Fruit fly (Drosophila melanogaster) whole organism, embryonic: ENCODE data around the gene CG13658.

ENCODE experiments used
- Adf1 ChIP-seq: fragments of 200-800 bp; sonication (Bioruptor generic); IDR thresholded peaks from 2 replicates; pipeline ENCODE4 v1.3.6; 2022; ENCODE audit warnings: missing biosample characterization, missing genetic modification characterization
- CG10209 ChIP-seq: fragments of 200-800 bp; sonication (Bioruptor generic); optimal IDR thresholded peaks from 3 replicates; lab custom pipeline; 2017; ENCODE audit warnings: missing biosample characterization, mild to moderate bottlenecking, missing genetic modification characterization, missing genetic modification reagents
- CG10462 ChIP-seq: fragments of 200-800 bp; sonication (Bioruptor generic); optimal IDR thresholded peaks from 2 replicates; lab custom pipeline; 2016; ENCODE audit warnings: missing biosample characterization, missing genetic modification characterization
- CG10979 ChIP-seq: fragments of 200-800 bp; sonication (Bioruptor generic); optimal IDR thresholded peaks from 2 replicates; lab custom pipeline; 2018; ENCODE audit warnings: missing biosample characterization, mild to moderate bottlenecking, missing genetic modification characterization, moderate library complexity
- CG12769 ChIP-seq: fragments of 200-800 bp; sonication (Bioruptor generic); optimal IDR thresholded peaks from 2 replicates; lab custom pipeline; 2019; ENCODE audit warnings: missing biosample characterization, mild to moderate bottlenecking, missing genetic modification characterization, moderate library complexity
- CG14710 ChIP-seq: fragments of 200-800 bp; sonication (Bioruptor generic); optimal IDR thresholded peaks from 3 replicates; lab custom pipeline; 2019; ENCODE audit warnings: missing biosample characterization, mild to moderate bottlenecking, missing genetic modification characterization, moderate library complexity
- CG16863 ChIP-seq: fragments of 200-800 bp; sonication (Bioruptor generic); optimal IDR thresholded peaks from 3 replicates; lab custom pipeline; 2016; ENCODE audit warnings: missing biosample characterization, missing genetic modification characterization
- CG17829 ChIP-seq: fragments of 200-800 bp; optimal IDR thresholded peaks from 2 replicates; lab custom pipeline; 2019; ENCODE audit warnings: missing biosample characterization, mild to moderate bottlenecking, missing genetic modification characterization, moderate library complexity
- CG17912 ChIP-seq: fragments of 200-800 bp; sonication (Bioruptor generic); optimal IDR thresholded peaks from 2 replicates; lab custom pipeline; 2018; ENCODE audit warnings: missing biosample characterization, mild to moderate bottlenecking, missing genetic modification characterization
- CG18476 ChIP-seq: fragments of 200-800 bp; sonication (Bioruptor generic); optimal IDR thresholded peaks from 2 replicates; lab custom pipeline; 2016; ENCODE audit warnings: missing biosample characterization, mild to moderate bottlenecking, missing genetic modification characterization
- CG18599 ChIP-seq: fragments of 200-800 bp; sonication (Bioruptor generic); optimal IDR thresholded peaks from 3 replicates; lab custom pipeline; 2017; ENCODE audit warnings: missing biosample characterization, missing genetic modification characterization, mild to moderate bottlenecking, moderate library complexity, missing genetic modification reagents
- CG2712 ChIP-seq: fragments of 200-800 bp; optimal IDR thresholded peaks from 3 replicates; lab custom pipeline; 2019; ENCODE audit warnings: missing biosample characterization, mild to moderate bottlenecking, missing genetic modification characterization, moderate library complexity
- CG31441 ChIP-seq: fragments of 200-800 bp; sonication (Bioruptor generic); IDR thresholded peaks from 2 replicates; pipeline ENCODE4 v1.3.6; 2022; ENCODE audit warnings: missing biosample characterization, missing genetic modification characterization
- CG32772 ChIP-seq: fragments of 200-800 bp; sonication (Bioruptor generic); IDR thresholded peaks from 2 replicates; pipeline ENCODE4 v1.3.6; 2022; ENCODE audit warnings: missing biosample characterization, missing genetic modification characterization
- CG34224 ChIP-seq: fragments of 200-800 bp; sonication (Bioruptor generic); IDR thresholded peaks from 3 replicates; pipeline ENCODE4 v1.3.6; 2022; ENCODE audit warnings: missing biosample characterization, missing genetic modification characterization; ENCODE audit not compliant: partially characterized antibody
- CG3838 ChIP-seq: fragments of 200-800 bp; sonication (Bioruptor generic); optimal IDR thresholded peaks from 3 replicates; lab custom pipeline; 2016; ENCODE audit warnings: missing biosample characterization, missing genetic modification characterization
- CG6272 ChIP-seq: fragments of 200-800 bp; sonication (Bioruptor generic); IDR thresholded peaks from 2 replicates; pipeline ENCODE4 v1.3.6; 2022; ENCODE audit warnings: missing biosample characterization, missing genetic modification characterization
- CG7786 ChIP-seq: fragments of 200-800 bp; sonication (Bioruptor generic); optimal IDR thresholded peaks from 2 replicates; lab custom pipeline; 2016; ENCODE audit warnings: missing biosample characterization, missing genetic modification characterization
- CG9932 ChIP-seq: fragments of 200-800 bp; sonication (Bioruptor generic); IDR thresholded peaks from 2 replicates; pipeline ENCODE4 v1.3.6; 2022; ENCODE audit warnings: missing biosample characterization, missing genetic modification characterization
- Camta ChIP-seq: fragments of 200-800 bp; sonication (Bioruptor generic); optimal IDR thresholded peaks from 2 replicates; lab custom pipeline; 2016; ENCODE audit warnings: missing biosample characterization, missing genetic modification characterization
- D19B ChIP-seq: fragments of 200-800 bp; sonication (Bioruptor generic); optimal IDR thresholded peaks from 2 replicates; lab custom pipeline; 2017; ENCODE audit warnings: missing biosample characterization, mild to moderate bottlenecking, missing genetic modification characterization
- Ets65A ChIP-seq: fragments of 200-800 bp; sonication (Bioruptor generic); peaks from one replicate; lab custom pipeline; 2016; ENCODE audit warnings: missing biosample characterization, missing genetic modification characterization
- HmgD ChIP-seq: fragments of 200-800 bp; sonication (Bioruptor generic); optimal IDR thresholded peaks from 3 replicates; lab custom pipeline; 2016; ENCODE audit warnings: missing biosample characterization, missing genetic modification characterization
- Jarid2 ChIP-seq: fragments of 200-800 bp; sonication (Bioruptor generic); optimal IDR thresholded peaks from 3 replicates; lab custom pipeline; 2017; ENCODE audit warnings: mild to moderate bottlenecking, missing biosample characterization, missing genetic modification reagents, missing genetic modification characterization
- Max ChIP-seq: fragments of 200-800 bp; sonication (Bioruptor generic); optimal IDR thresholded peaks from 2 replicates; lab custom pipeline; 2016; ENCODE audit warnings: missing biosample characterization, mild to moderate bottlenecking, missing genetic modification characterization
- Mrtf ChIP-seq: fragments of 200-800 bp; sonication (Bioruptor generic); IDR thresholded peaks from 3 replicates; pipeline ENCODE4 v1.3.6; 2022; ENCODE audit warnings: missing biosample characterization, missing genetic modification characterization
- Sin3A ChIP-seq: fragments of >200 bp; optimal IDR thresholded peaks from 2 replicates; lab custom pipeline; 2018
- dmrt99B ChIP-seq: fragments of 200-800 bp; sonication (Bioruptor generic); optimal IDR thresholded peaks from 2 replicates; lab custom pipeline; 2018; ENCODE audit warnings: missing biosample characterization, mild to moderate bottlenecking, missing genetic modification characterization, moderate library complexity
- exex ChIP-seq: fragments of 200-800 bp; sonication (Bioruptor generic); optimal IDR thresholded peaks from 4 replicates; lab custom pipeline; 2018; ENCODE audit warnings: missing biosample characterization, mild to moderate bottlenecking, missing genetic modification characterization, moderate library complexity
- fd102C ChIP-seq: fragments of 200-800 bp; sonication (Bioruptor generic); optimal IDR thresholded peaks from 2 replicates; lab custom pipeline; 2018; ENCODE audit warnings: missing biosample characterization, mild to moderate bottlenecking, missing genetic modification characterization, moderate library complexity
- maf-S ChIP-seq: fragments of 200-800 bp; sonication (Bioruptor generic); optimal IDR thresholded peaks from 2 replicates; lab custom pipeline; 2016; ENCODE audit warnings: missing biosample characterization, missing genetic modification characterization
- ranshi ChIP-seq: fragments of 200-800 bp; sonication (Bioruptor generic); IDR thresholded peaks from 2 replicates; pipeline ENCODE4 v1.3.6; 2022; ENCODE audit warnings: missing biosample characterization, missing genetic modification characterization
- slbo ChIP-seq: fragments of 200-800 bp; sonication (Bioruptor generic); IDR thresholded peaks from 2 replicates; pipeline ENCODE4 v1.3.6; 2022; ENCODE audit warnings: missing biosample characterization, missing genetic modification characterization
- so ChIP-seq: fragments of 200-800 bp; sonication (Bioruptor generic); IDR thresholded peaks from 3 replicates; pipeline ENCODE4 v1.3.6; 2022; ENCODE audit warnings: missing biosample characterization, missing genetic modification characterization
- sug ChIP-seq: fragments of 200-800 bp; optimal IDR thresholded peaks from 2 replicates; lab custom pipeline; 2019; ENCODE audit warnings: missing biosample characterization, mild to moderate bottlenecking, missing genetic modification characterization, moderate library complexity
- tap ChIP-seq: fragments of 200-800 bp; optimal IDR thresholded peaks from 3 replicates; lab custom pipeline; 2019; ENCODE audit warnings: missing biosample characterization, mild to moderate bottlenecking, missing genetic modification characterization, moderate library complexity
- wdn ChIP-seq: fragments of 200-800 bp; sonication (Bioruptor generic); IDR thresholded peaks from 2 replicates; pipeline ENCODE4 v1.3.6; 2022; ENCODE audit warnings: missing biosample characterization, missing genetic modification characterization
- zfh2 ChIP-seq: fragments of 200-800 bp; sonication (Bioruptor generic); optimal IDR thresholded peaks from 2 replicates; lab custom pipeline; 2016; ENCODE audit warnings: missing biosample characterization, missing genetic modification characterization

Gene CG13658

dm6 chr3R:25295320-25296020, 8.2 kb downstream of the CG13658 start, which contains the start of gene CG31102 (continued):
- no peak for TF ChIP-seq CG6272
- TF ChIP-seq CG7786: no peak
- no peak for TF ChIP-seq Mrtf (GFP tag; lab: Robert Waterston, UW)
- TF ChIP-seq Ets65A (GFP tag; lab: Kevin White, UChicago): peak; percentile 58
- no peak for TF ChIP-seq fd102C (GFP tag; lab: Kevin White, UChicago)
- no peak for TF ChIP-seq CG10209 (GFP tag; lab: Kevin White, UChicago)
- no peak for TF ChIP-seq Sin3A (lab: Kevin White, UChicago)
- no peak for TF ChIP-seq tap (tag; lab: Kevin White, UChicago)
- no peak for TF ChIP-seq Camta (GFP tag; lab: Kevin White, UChicago)
- TF ChIP-seq CG10979 (tag; lab: Kevin White, UChicago): no peak
- no peak for TF ChIP-seq slbo (GFP tag; lab: Robert Waterston, UW)
- TF ChIP-seq CG16863 (GFP tag; lab: Kevin White, UChicago): no peak
- TF ChIP-seq CG10462: no peak
- TF ChIP-seq dmrt99B: peak; percentile 1
- TF ChIP-seq wdn (GFP tag; lab: Robert Waterston, UW): no peak
- TF ChIP-seq ranshi (GFP tag; lab: Robert Waterston, UW): no peak
- TF ChIP-seq Jarid2 (GFP tag; lab: Kevin White, UChicago): peak; percentile 16
- no peak for TF ChIP-seq CG17912 (GFP tag; lab: Kevin White, UChicago)
- TF ChIP-seq CG31441 (GFP tag; lab: Robert Waterston, UW): 0 out of 2 replicates have a peak, but pooled peaks have one; percentile 36
- no peak for TF ChIP-seq Adf1 (GFP tag; lab: Robert Waterston, UW)
- TF ChIP-seq CG32772 (GFP tag; lab: Robert Waterston, UW): no peak
- peak; percentile 13 for TF ChIP-seq CG18599
- TF ChIP-seq Max (GFP tag; lab: Kevin White, UChicago): no peak
- no peak for TF ChIP-seq CG17829
- no peak for TF ChIP-seq CG14710
- peak; percentile 80 for TF ChIP-seq CG12769
- no peak for TF ChIP-seq CG2712
- no peak for TF ChIP-seq HmgD
- no peak for TF ChIP-seq CG9932
- no peak for TF ChIP-seq CG3838 (GFP tag; lab: Kevin White, UChicago)
- TF ChIP-seq D19B (GFP tag; lab: Kevin White, UChicago): no peak
- peak; percentile 53 for TF ChIP-seq sug (tag; lab: Kevin White, UChicago)
- no peak for TF ChIP-seq so (GFP tag; lab: Robert Waterston, UW)
- no peak for TF ChIP-seq CG18476 (GFP tag; lab: Kevin White, UChicago)
- no peak for TF ChIP-seq zfh2 (GFP tag; lab: Kevin White, UChicago)

dm6 chr3R:25297678-25298077, 10.4 kb downstream of the CG13658 start, which contains the start of gene CG31097:
CG31097 (minus strand) TSS chr3R:25297778.
- TF ChIP-seq maf-S (GFP tag; lab: Kevin White, UChicago) (no peak), exex (tag; lab: Kevin White, UChicago) (peak; percentile 4)
- TF ChIP-seq, all 482 proteins: peak for 1

dm6 chr3R:25299507-25299964, 12.3 kb downstream of the CG13658 start, which contains the start of gene CG31288:
CG31288 (minus strand) TSS chr3R:25299557.
- TF ChIP-seq CG34224 (GFP tag; lab: Robert Waterston, UW) (no peak), exex (tag; lab: Kevin White, UChicago) (peak; percentile 46)
- TF ChIP-seq, all 482 proteins: peak for 1
